Worm (Caenorhabditis elegans) whole organism, mixed stage, embryonic: ENCODE data around the gene spo-11.
A peak's percentile ranks its signal among the peaks of the same experiment; 100 is the strongest.

Source experiments
- M03D4.4 ChIP-seq: sonication (generic microtip); optimal IDR thresholded peaks from 2 replicates; lab custom pipeline; 2017; ENCODE audit warnings: mild to moderate bottlenecking, missing genetic modification characterization, missing compliant biosample characterization
- blmp-1 ChIP-seq: fragments of 150-350 bp; optimal IDR thresholded peaks from 2 replicates; lab custom pipeline; 2014; ENCODE audit warnings: missing biosample characterization, missing genetic modification characterization
- ceh-39 ChIP-seq: fragments of 150-350 bp; optimal IDR thresholded peaks from 2 replicates; lab custom pipeline; 2014; ENCODE audit warnings: missing biosample characterization, missing genetic modification characterization
- ceh-43 ChIP-seq: fragments of 200-800 bp; sonication (Bioruptor generic); optimal IDR thresholded peaks from 2 replicates; lab custom pipeline; 2018; ENCODE audit warnings: mild to moderate bottlenecking, missing genetic modification characterization, moderate library complexity, missing compliant biosample characterization
- ceh-83 ChIP-seq: fragments of 200-800 bp; sonication (Bioruptor generic); optimal IDR thresholded peaks from 2 replicates; lab custom pipeline; 2018; ENCODE audit warnings: mild to moderate bottlenecking, missing genetic modification characterization, missing compliant biosample characterization
- ces-1 ChIP-seq: fragments of 150-350 bp; optimal IDR thresholded peaks from 2 replicates; lab custom pipeline; 2014; ENCODE audit warnings: missing biosample characterization, missing genetic modification reagents, missing genetic modification characterization
- cnd-1 ChIP-seq: fragments of 200-800 bp; sonication (Bioruptor generic); optimal IDR thresholded peaks from 2 replicates; lab custom pipeline; 2018; ENCODE audit warnings: mild to moderate bottlenecking, missing genetic modification characterization, missing compliant biosample characterization
- drap-1 ChIP-seq: fragments of 200-800 bp; sonication (Bioruptor generic); optimal IDR thresholded peaks from 3 replicates; lab custom pipeline; 2018; ENCODE audit warnings: mild to moderate bottlenecking, missing genetic modification characterization, missing compliant biosample characterization
- elt-1 ChIP-seq: sonication (generic microtip); optimal IDR thresholded peaks from 2 replicates; lab custom pipeline; 2017; ENCODE audit warnings: missing genetic modification characterization, mild to moderate bottlenecking, missing compliant biosample characterization, antibody characterized with exemption, moderate library complexity, borderline replicate concordance; ENCODE audit not compliant: insufficient read depth
- elt-3 ChIP-seq: fragments of 150-350 bp; optimal IDR thresholded peaks from 2 replicates; lab custom pipeline; 2014; ENCODE audit warnings: missing biosample characterization, missing genetic modification characterization
- flh-1 ChIP-seq: fragments of 200-800 bp; sonication (Bioruptor generic); optimal IDR thresholded peaks from 2 replicates; lab custom pipeline; 2018; ENCODE audit warnings: mild to moderate bottlenecking, missing genetic modification characterization, moderate library complexity, missing compliant biosample characterization
- ham-2 ChIP-seq: fragments of 200-800 bp; sonication (Bioruptor generic); optimal IDR thresholded peaks from 2 replicates; lab custom pipeline; 2018; ENCODE audit warnings: mild to moderate bottlenecking, missing genetic modification characterization, missing compliant biosample characterization
- hlh-1 ChIP-seq: fragments of 150-350 bp; optimal IDR thresholded peaks from 2 replicates; lab custom pipeline; 2014; ENCODE audit warnings: missing biosample characterization, missing genetic modification reagents, missing genetic modification characterization
- lin-32 ChIP-seq: fragments of 200-800 bp; sonication (Bioruptor generic); optimal IDR thresholded peaks from 2 replicates; lab custom pipeline; 2018; ENCODE audit warnings: mild to moderate bottlenecking, missing genetic modification characterization, missing compliant biosample characterization
- lsy-2 ChIP-seq: fragments of 150-350 bp; optimal IDR thresholded peaks from 2 replicates; lab custom pipeline; 2014; ENCODE audit warnings: missing biosample characterization, missing genetic modification characterization
- mab-5 ChIP-seq: fragments of 150-350 bp; optimal IDR thresholded peaks from 2 replicates; lab custom pipeline; 2014; ENCODE audit warnings: missing biosample characterization, missing genetic modification characterization
- mep-1 ChIP-seq: fragments of 150-350 bp; optimal IDR thresholded peaks from 2 replicates; lab custom pipeline; 2017; ENCODE audit warnings: missing biosample characterization, missing genetic modification reagents, missing genetic modification characterization, inconsistent platforms
- mls-2 ChIP-seq: sonication (generic microtip); optimal IDR thresholded peaks from 2 replicates; lab custom pipeline; 2016; ENCODE audit warnings: mild to moderate bottlenecking, missing genetic modification characterization, moderate library complexity, missing compliant biosample characterization
- nhr-12 ChIP-seq: fragments of 150-350 bp; optimal IDR thresholded peaks from 2 replicates; lab custom pipeline; 2014; ENCODE audit warnings: missing biosample characterization, missing genetic modification characterization
- nhr-2 ChIP-seq: fragments of 150-350 bp; optimal IDR thresholded peaks from 2 replicates; lab custom pipeline; 2014; ENCODE audit warnings: missing biosample characterization, missing genetic modification characterization
- nhr-237 ChIP-seq: fragments of 150-350 bp; optimal IDR thresholded peaks from 2 replicates; lab custom pipeline; 2014; ENCODE audit warnings: missing biosample characterization, missing genetic modification characterization
- nhr-28 ChIP-seq: fragments of 150-350 bp; optimal IDR thresholded peaks from 2 replicates; lab custom pipeline; 2014; ENCODE audit warnings: missing biosample characterization, missing genetic modification characterization
- pha-4 ChIP-seq: fragments of 150-350 bp; optimal IDR thresholded peaks from 2 replicates; lab custom pipeline; 2018; ENCODE audit warnings: missing biosample characterization, missing genetic modification reagents, missing genetic modification characterization
- sem-2 ChIP-seq: fragments of 200-800 bp; sonication (Bioruptor generic); optimal IDR thresholded peaks from 2 replicates; lab custom pipeline; 2018; ENCODE audit warnings: mild to moderate bottlenecking, missing genetic modification characterization, missing compliant biosample characterization
- snpc-4 ChIP-seq: fragments of 150-350 bp; optimal IDR thresholded peaks from 2 replicates; lab custom pipeline; 2014; ENCODE audit warnings: missing biosample characterization, missing genetic modification characterization
- sptf-1 ChIP-seq: sonication (generic microtip); optimal IDR thresholded peaks from 2 replicates; lab custom pipeline; 2017; ENCODE audit warnings: mild to moderate bottlenecking, missing genetic modification characterization, moderate library complexity, missing compliant biosample characterization
- tbx-8 ChIP-seq: fragments of 200-800 bp; sonication (Bioruptor generic); optimal IDR thresholded peaks from 2 replicates; lab custom pipeline; 2018; ENCODE audit warnings: mild to moderate bottlenecking, missing genetic modification characterization, moderate library complexity, missing compliant biosample characterization
- unc-62 ChIP-seq: fragments of 150-350 bp; optimal IDR thresholded peaks from 2 replicates; lab custom pipeline; 2014; ENCODE audit warnings: missing biosample characterization, missing genetic modification reagents, missing genetic modification characterization
- zip-8 ChIP-seq: fragments of 150-350 bp; optimal IDR thresholded peaks from 2 replicates; lab custom pipeline; 2014; ENCODE audit warnings: missing biosample characterization, missing genetic modification characterization
- ztf-11 ChIP-seq: fragments of 150-350 bp; optimal IDR thresholded peaks from 2 replicates; lab custom pipeline; 2014; ENCODE audit warnings: missing biosample characterization, missing genetic modification characterization

Gene spo-11

ce11 chrIV:11124674-11125073 lies at the start of gene spo-11:
Gene spo-11 (minus strand): TSS chrIV:11124862.
- TF ChIP-seq blmp-1 (tag; lab: Kevin White, UChicago) (no peak), hlh-1 (tag; lab: Kevin White, UChicago) (no peak), unc-62 (GFP tag; lab: Kevin White, UChicago) (no peak), elt-3 (tag; lab: Kevin White, UChicago) (no peak), M03D4.4 (tag; lab: Kevin White, UChicago) (no peak), mls-2 (tag; lab: Kevin White, UChicago) (no peak), ztf-11 (tag; lab: Kevin White, UChicago) (no peak), mep-1 (tag; lab: Kevin White, UChicago) (no peak), ham-2 (GFP tag; lab: Kevin White, UChicago) (no peak), tbx-8 (GFP tag; lab: Kevin White, UChicago) (no peak), drap-1 (GFP tag; lab: Kevin White, UChicago) (no peak), zip-8 (tag; lab: Kevin White, UChicago) (no peak), cnd-1 (tag; lab: Kevin White, UChicago) (no peak), sem-2 (GFP tag; lab: Kevin White, UChicago) (no peak), ceh-43 (GFP tag; lab: Kevin White, UChicago) (no peak), pha-4 (tag; lab: Kevin White, UChicago) (no peak), ceh-83 (GFP tag; lab: Kevin White, UChicago) (no peak), lsy-2 (no peak), nhr-12 (tag; lab: Kevin White, UChicago) (no peak)

ce11 chrIV:11169652-11170051 lies 45.0 kb upstream of the spo-11 start, which contains the start of gene nhr-67:
Gene nhr-67 (plus strand): TSS chrIV:11169748.
- TF ChIP-seq elt-1 (tag; lab: Kevin White, UChicago) (no peak), ztf-11 (tag; lab: Kevin White, UChicago) (no peak), drap-1 (GFP tag; lab: Kevin White, UChicago) (no peak), mep-1 (tag; lab: Kevin White, UChicago) (no peak), nhr-237 (tag; lab: Kevin White, UChicago) (no peak), nhr-28 (tag; lab: Kevin White, UChicago) (no peak), ceh-39 (tag; lab: Kevin White, UChicago) (no peak), flh-1 (GFP tag; lab: Kevin White, UChicago) (no peak), ceh-43 (GFP tag; lab: Kevin White, UChicago) (no peak), unc-62 (GFP tag; lab: Kevin White, UChicago) (no peak), ham-2 (GFP tag; lab: Kevin White, UChicago) (no peak), zip-8 (tag; lab: Kevin White, UChicago) (no peak), lin-32 (no peak), mab-5 (tag; lab: Kevin White, UChicago) (no peak), ces-1 (no peak), pha-4 (tag; lab: Kevin White, UChicago) (no peak), tbx-8 (GFP tag; lab: Kevin White, UChicago) (no peak)

- TF ChIP-seq flh-1 (GFP tag; lab: Kevin White, UChicago) (no peak), nhr-2 (tag; lab: Kevin White, UChicago) (peak; percentile 34)
These were observed 40.2 kb upstream of the spo-11 start, which contains the start of gene C08F8.6 for ce11 chrIV:11164831-11165230. Gene C08F8.6 (minus strand): TSS chrIV:11164931.

ce11 chrIV:11162451-11162850 lies 37.8 kb upstream of the spo-11 start, which contains the start of gene fbxb-9:
Gene fbxb-9 (minus strand): TSS chrIV:11162551.
- TF ChIP-seq nhr-28 (tag; lab: Kevin White, UChicago) = no peak
- TF ChIP-seq ceh-83 (GFP tag; lab: Kevin White, UChicago) = no peak
- TF ChIP-seq ztf-11 (tag; lab: Kevin White, UChicago) = no peak
- TF ChIP-seq snpc-4 (tag; lab: Kevin White, UChicago) = no peak
- no peak for TF ChIP-seq nhr-237 (tag; lab: Kevin White, UChicago)
- TF ChIP-seq lsy-2 = no peak
- no peak for TF ChIP-seq nhr-12 (tag; lab: Kevin White, UChicago)
- TF ChIP-seq mep-1 (tag; lab: Kevin White, UChicago) = no peak
- no peak for TF ChIP-seq drap-1 (GFP tag; lab: Kevin White, UChicago)
- no peak for TF ChIP-seq nhr-2 (tag; lab: Kevin White, UChicago)
- TF ChIP-seq ceh-39 (tag; lab: Kevin White, UChicago) = no peak

- TF ChIP-seq nhr-237 (tag; lab: Kevin White, UChicago) = no peak
- no peak for TF ChIP-seq mep-1 (tag; lab: Kevin White, UChicago)
- TF ChIP-seq sptf-1 = no peak
- TF ChIP-seq elt-3 (tag; lab: Kevin White, UChicago) = no peak
- no peak for TF ChIP-seq hlh-1 (tag; lab: Kevin White, UChicago)
- TF ChIP-seq snpc-4 (tag; lab: Kevin White, UChicago) = no peak
- no peak for TF ChIP-seq elt-1 (tag; lab: Kevin White, UChicago)
These were observed 36.0 kb upstream of the spo-11 start, which contains the start of gene C08F8.15 for ce11 chrIV:11160707-11161106. Gene C08F8.15 (minus strand): TSS chrIV:11160807.
